Fruit fly (Drosophila melanogaster) whole organism, embryonic: ENCODE measurements around the gene dah.

ENCODE experiments used
- Asciz ChIP-seq: fragments of 200-800 bp; sonication (Bioruptor generic); optimal IDR thresholded peaks from 2 replicates; lab custom pipeline; 2017; ENCODE audit warnings: missing biosample characterization, mild to moderate bottlenecking, missing genetic modification characterization, missing genetic modification reagents
- CG10959 ChIP-seq: fragments of 200-800 bp; sonication (Bioruptor generic); IDR thresholded peaks from 2 replicates; pipeline ENCODE4 v1.3.6; 2022; ENCODE audit warnings: missing biosample characterization, missing genetic modification characterization
- CG11695 ChIP-seq: fragments of 200-800 bp; sonication (Bioruptor generic); IDR thresholded peaks from 3 replicates; pipeline ENCODE4 v1.3.6; 2022; ENCODE audit warnings: missing biosample characterization, missing genetic modification characterization
- CG12104 ChIP-seq: fragments of 200-800 bp; sonication (Bioruptor generic); optimal IDR thresholded peaks from 3 replicates; lab custom pipeline; 2016; ENCODE audit warnings: missing biosample characterization, missing genetic modification characterization
- CG13775 ChIP-seq: fragments of 200-800 bp; sonication (Bioruptor generic); optimal IDR thresholded peaks from 3 replicates; lab custom pipeline; 2017; ENCODE audit warnings: missing biosample characterization, mild to moderate bottlenecking, missing genetic modification characterization
- CG15696 ChIP-seq: fragments of 200-800 bp; sonication (Bioruptor generic); optimal IDR thresholded peaks from 2 replicates; lab custom pipeline; 2019; ENCODE audit warnings: missing biosample characterization, mild to moderate bottlenecking, missing genetic modification characterization, moderate library complexity
- CG17359 ChIP-seq: fragments of 200-800 bp; sonication (Bioruptor generic); optimal IDR thresholded peaks from 3 replicates; lab custom pipeline; 2018; ENCODE audit warnings: missing biosample characterization, mild to moderate bottlenecking, missing genetic modification characterization, moderate library complexity
- CG2116 ChIP-seq: fragments of 200-800 bp; sonication (Bioruptor generic); optimal IDR thresholded peaks from 3 replicates; lab custom pipeline; 2018; ENCODE audit warnings: missing biosample characterization, mild to moderate bottlenecking, missing genetic modification characterization
- CG2875 ChIP-seq: fragments of 200-800 bp; sonication (Bioruptor generic); optimal IDR thresholded peaks from 2 replicates; lab custom pipeline; 2017; ENCODE audit warnings: missing biosample characterization, mild to moderate bottlenecking, missing genetic modification characterization, missing genetic modification reagents
- CG30431 ChIP-seq: fragments of 200-800 bp; sonication (Bioruptor generic); optimal IDR thresholded peaks from 2 replicates; lab custom pipeline; 2017; ENCODE audit warnings: missing biosample characterization, missing genetic modification characterization
- CG31441 ChIP-seq: fragments of 200-800 bp; sonication (Bioruptor generic); IDR thresholded peaks from 2 replicates; pipeline ENCODE4 v1.3.6; 2022; ENCODE audit warnings: missing biosample characterization, missing genetic modification characterization
- CG33213 ChIP-seq: fragments of 200-800 bp; sonication (Bioruptor generic); optimal IDR thresholded peaks from 3 replicates; lab custom pipeline; 2016; ENCODE audit warnings: missing biosample characterization, missing genetic modification characterization
- CG4328 ChIP-seq: fragments of 200-800 bp; sonication (Bioruptor generic); optimal IDR thresholded peaks from 3 replicates; lab custom pipeline; 2017; ENCODE audit warnings: missing biosample characterization, missing genetic modification reagents, missing genetic modification characterization
- CG43689 ChIP-seq: fragments of 200-800 bp; sonication (Bioruptor generic); IDR thresholded peaks from 2 replicates; pipeline ENCODE4 v1.3.6; 2022; ENCODE audit warnings: missing biosample characterization, missing genetic modification characterization
- CG4404 ChIP-seq: fragments of 200-800 bp; sonication (Bioruptor generic); IDR thresholded peaks from 2 replicates; pipeline ENCODE4 v1.3.6; 2022; ENCODE audit warnings: missing biosample characterization, missing genetic modification characterization
- CG4707 ChIP-seq: fragments of 200-800 bp; sonication (Bioruptor generic); optimal IDR thresholded peaks from 2 replicates; lab custom pipeline; 2018; ENCODE audit warnings: missing biosample characterization, mild to moderate bottlenecking, missing genetic modification characterization, moderate library complexity
- CG7357 ChIP-seq: fragments of 200-800 bp; sonication (Bioruptor generic); IDR thresholded peaks from 3 replicates; pipeline ENCODE4 v1.3.6; 2022; ENCODE audit warnings: missing biosample characterization, missing genetic modification characterization
- CG7745 ChIP-seq: fragments of 200-800 bp; sonication (Bioruptor generic); optimal IDR thresholded peaks from 2 replicates; lab custom pipeline; 2018; ENCODE audit warnings: missing biosample characterization, mild to moderate bottlenecking, missing genetic modification characterization, moderate library complexity
- CG7839 ChIP-seq: fragments of 200-800 bp; sonication (Bioruptor generic); optimal IDR thresholded peaks from 3 replicates; lab custom pipeline; 2018; ENCODE audit warnings: missing biosample characterization, mild to moderate bottlenecking, missing genetic modification characterization, moderate library complexity
- CG7963 ChIP-seq: fragments of 200-800 bp; sonication (Bioruptor generic); IDR thresholded peaks from 3 replicates; pipeline ENCODE4 v1.3.6; 2022; ENCODE audit warnings: missing biosample characterization, missing genetic modification characterization; ENCODE audit not compliant: partially characterized antibody
- CG8478 ChIP-seq: fragments of >200 bp; optimal IDR thresholded peaks from 2 replicates; lab custom pipeline; 2018
- Dad ChIP-seq: fragments of 200-800 bp; sonication (Bioruptor generic); optimal IDR thresholded peaks from 3 replicates; lab custom pipeline; 2016; ENCODE audit warnings: missing biosample characterization, missing genetic modification characterization
- Doc2 ChIP-seq: fragments of 200-800 bp; sonication (Bioruptor generic); IDR thresholded peaks from 2 replicates; pipeline ENCODE4 v1.3.6; 2022; ENCODE audit warnings: missing biosample characterization, missing genetic modification characterization
- Doc3 ChIP-seq: fragments of 200-800 bp; sonication (Bioruptor generic); IDR thresholded peaks from 3 replicates; pipeline ENCODE4 v1.3.6; 2022; ENCODE audit warnings: missing biosample characterization, missing genetic modification characterization; ENCODE audit not compliant: partially characterized antibody
- E2f1 ChIP-seq: fragments of 200-800 bp; sonication (Bioruptor generic); IDR thresholded peaks from 2 replicates; pipeline ENCODE4 v1.3.6; 2022; ENCODE audit warnings: missing biosample characterization, missing genetic modification characterization
- HmgD ChIP-seq: fragments of 200-800 bp; sonication (Bioruptor generic); optimal IDR thresholded peaks from 3 replicates; lab custom pipeline; 2016; ENCODE audit warnings: missing biosample characterization, missing genetic modification characterization
- MESR4 ChIP-seq: fragments of 200-800 bp; sonication (Bioruptor generic); optimal IDR thresholded peaks from 2 replicates; lab custom pipeline; 2018; ENCODE audit warnings: missing biosample characterization, mild to moderate bottlenecking, missing genetic modification characterization, moderate library complexity
- MTF-1 ChIP-seq: fragments of 200-800 bp; sonication (Bioruptor generic); optimal IDR thresholded peaks from 2 replicates; lab custom pipeline; 2018; ENCODE audit warnings: missing biosample characterization, mild to moderate bottlenecking, missing genetic modification characterization, borderline replicate concordance
- Mad ChIP-seq: fragments of 200-800 bp; sonication (Bioruptor generic); optimal IDR thresholded peaks from 2 replicates; lab custom pipeline; 2016; ENCODE audit warnings: missing biosample characterization, missing genetic modification characterization
- Mrtf ChIP-seq: fragments of 200-800 bp; sonication (Bioruptor generic); IDR thresholded peaks from 3 replicates; pipeline ENCODE4 v1.3.6; 2022; ENCODE audit warnings: missing biosample characterization, missing genetic modification characterization
- Optix ChIP-seq: fragments of 200-800 bp; sonication (Bioruptor generic); IDR thresholded peaks from 3 replicates; pipeline ENCODE4 v1.3.6; 2022; ENCODE audit warnings: missing biosample characterization, missing genetic modification characterization
- Poxn ChIP-seq: fragments of 200-800 bp; sonication (Bioruptor generic); IDR thresholded peaks from 2 replicates; pipeline ENCODE4 v1.3.6; 2022; ENCODE audit warnings: missing biosample characterization, missing genetic modification characterization
- Rfx ChIP-seq: fragments of 200-800 bp; sonication (Bioruptor generic); IDR thresholded peaks from 2 replicates; pipeline ENCODE4 v1.3.6; 2022; ENCODE audit warnings: missing biosample characterization, missing genetic modification characterization
- Sox100B ChIP-seq: fragments of 200-800 bp; sonication (Bioruptor generic); optimal IDR thresholded peaks from 3 replicates; lab custom pipeline; 2018; ENCODE audit warnings: missing biosample characterization, mild to moderate bottlenecking, missing genetic modification characterization
- Sox102F ChIP-seq: fragments of 200-800 bp; sonication (Bioruptor generic); optimal IDR thresholded peaks from 2 replicates; lab custom pipeline; 2018; ENCODE audit warnings: missing biosample characterization, mild to moderate bottlenecking, missing genetic modification characterization, moderate library complexity
- dan ChIP-seq: fragments of 200-800 bp; sonication (Bioruptor generic); IDR thresholded peaks from 2 replicates; pipeline ENCODE4 v1.3.6; 2022; ENCODE audit warnings: missing biosample characterization, missing genetic modification characterization
- dimm ChIP-seq: fragments of 200-800 bp; sonication (Bioruptor generic); IDR thresholded peaks from 2 replicates; pipeline ENCODE4 v1.3.6; 2022; ENCODE audit warnings: missing biosample characterization, missing genetic modification characterization
- en ChIP-seq: fragments of 200-800 bp; sonication (Bioruptor generic); optimal IDR thresholded peaks from 2 replicates; lab custom pipeline; 2016; ENCODE audit warnings: missing biosample characterization, missing genetic modification characterization
- ewg ChIP-seq: fragments of 200-800 bp; sonication (Bioruptor generic); optimal IDR thresholded peaks from 3 replicates; lab custom pipeline; 2017; ENCODE audit warnings: mild to moderate bottlenecking, missing biosample characterization, missing genetic modification reagents, missing genetic modification characterization
- fd3F ChIP-seq: fragments of 200-800 bp; sonication (Bioruptor generic); optimal IDR thresholded peaks from 2 replicates; lab custom pipeline; 2018; ENCODE audit warnings: missing biosample characterization, mild to moderate bottlenecking, missing genetic modification characterization, moderate library complexity
- h ChIP-seq: fragments of >200 bp; optimal IDR thresholded peaks from 2 replicates; lab custom pipeline; 2017
- hbn ChIP-seq: fragments of 200-800 bp; sonication (Bioruptor generic); IDR thresholded peaks from 2 replicates; pipeline ENCODE4 v1.3.6; 2022; ENCODE audit warnings: missing biosample characterization, missing genetic modification characterization; ENCODE audit not compliant: partially characterized antibody
- nmo ChIP-seq: fragments of 200-800 bp; sonication (Bioruptor generic); optimal IDR thresholded peaks from 2 replicates; lab custom pipeline; 2018; ENCODE audit warnings: missing biosample characterization, mild to moderate bottlenecking, missing genetic modification characterization, moderate library complexity
- otp ChIP-seq: fragments of 200-800 bp; sonication (Bioruptor generic); IDR thresholded peaks from 3 replicates; pipeline ENCODE4, ENCODE4 v1.3.6; 2022; ENCODE audit warnings: missing biosample characterization, missing genetic modification characterization
- sc ChIP-seq, 3 experiments: fragments of >200 bp in 2 of 3; fragments of 200-800 bp in 1 of 3; sonication (Bioruptor generic) in 1 of 3; optimal IDR thresholded peaks; 2 replicates in 2 of 3; 3 replicates in 1 of 3; lab custom pipeline; 2017; ENCODE audit warnings: mild to moderate bottlenecking in 1 of 3, missing biosample characterization in 1 of 3, missing genetic modification characterization in 1 of 3, missing genetic modification reagents in 1 of 3
- sim ChIP-seq: fragments of 200-800 bp; sonication (Bioruptor generic); IDR thresholded peaks from 2 replicates; pipeline ENCODE4 v1.3.6; 2022; ENCODE audit warnings: missing biosample characterization, missing genetic modification characterization
- stwl ChIP-seq: fragments of 200-800 bp; sonication (Bioruptor generic); optimal IDR thresholded peaks from 3 replicates; lab custom pipeline; 2018; ENCODE audit warnings: missing biosample characterization, mild to moderate bottlenecking, missing genetic modification characterization, moderate library complexity
- toy ChIP-seq: fragments of 200-800 bp; sonication (Bioruptor generic); IDR thresholded peaks from 2 replicates; pipeline ENCODE4 v1.3.6; 2022; ENCODE audit warnings: missing biosample characterization, missing genetic modification characterization
- tup ChIP-seq: fragments of 200-800 bp; sonication (Bioruptor generic); optimal IDR thresholded peaks from 2 replicates; lab custom pipeline; 2016; ENCODE audit warnings: missing biosample characterization, mild to moderate bottlenecking, missing genetic modification characterization, moderate library complexity
- zf30C ChIP-seq: fragments of 200-800 bp; sonication (Bioruptor generic); optimal IDR thresholded peaks from 3 replicates; lab custom pipeline; 2018; ENCODE audit warnings: missing biosample characterization, mild to moderate bottlenecking, missing genetic modification characterization

The dah gene

dm6 chrX:15323302-15323880, 4.8 kb upstream of the dah start (continued):
- TF ChIP-seq Asciz (GFP tag; lab: Kevin White, UChicago) = peak; percentile 9
- TF ChIP-seq zf30C = no peak
- TF ChIP-seq CG17359 (tag; lab: Kevin White, UChicago) = peak; percentile 78
- peak; percentile 81 for TF ChIP-seq CG4707
- TF ChIP-seq CG30431 (GFP tag; lab: Kevin White, UChicago) = peak; percentile 62
- TF ChIP-seq MESR4 = peak; percentile 91
- no peak for TF ChIP-seq hbn (GFP tag; lab: Robert Waterston, UW)
- TF ChIP-seq CG11695 (GFP tag; lab: Robert Waterston, UW) = peak; percentile 48; the same call in 1 of the 3 replicates
- TF ChIP-seq Poxn = peak; percentile 68
- TF ChIP-seq Sox102F (GFP tag; lab: Kevin White, UChicago) = peak; percentile 72
- peak; percentile 70 for TF ChIP-seq Mad (GFP tag; lab: Kevin White, UChicago)
- peak; percentile 79 for TF ChIP-seq CG33213
- TF ChIP-seq Doc3 (GFP tag; lab: Robert Waterston, UW) = no peak
- peak; percentile 63 for TF ChIP-seq nmo (GFP tag; lab: Kevin White, UChicago)
- peak; percentile 76 for TF ChIP-seq Doc2 (GFP tag; lab: Robert Waterston, UW)
- no peak for TF ChIP-seq h (lab: Kevin White, UChicago)
- peak; percentile 77 for TF ChIP-seq CG7839 (tag; lab: Kevin White, UChicago)
- no peak for TF ChIP-seq CG8478 (lab: Kevin White, UChicago)
- TF ChIP-seq Optix (GFP tag; lab: Robert Waterston, UW) = peak; percentile 89
- peak; percentile 57; the same call in 1 of the 2 replicates for TF ChIP-seq CG31441
- peak; percentile 66 for TF ChIP-seq sim (GFP tag; lab: Robert Waterston, UW)
- TF ChIP-seq CG7357 (GFP tag; lab: Robert Waterston, UW) = peak; percentile 66
- TF ChIP-seq HmgD = peak; percentile 89
- TF ChIP-seq Sox100B (GFP tag; lab: Kevin White, UChicago) = peak; percentile 29
- TF ChIP-seq CG4328 (GFP tag; lab: Kevin White, UChicago) = peak; percentile 84
- peak; percentile 92 for TF ChIP-seq Mrtf (GFP tag; lab: Robert Waterston, UW)
- peak; percentile 64 for TF ChIP-seq CG13775
- TF ChIP-seq tup (GFP tag; lab: Kevin White, UChicago) = peak; percentile 67
- peak; percentile 59 for TF ChIP-seq en (GFP tag; lab: Kevin White, UChicago)
- TF ChIP-seq MTF-1 (GFP tag; lab: Kevin White, UChicago) = peak; percentile 87
- peak; percentile 84 for TF ChIP-seq Dad (GFP tag; lab: Kevin White, UChicago)
- TF ChIP-seq dan (GFP tag; lab: Robert Waterston, UW) = no peak
- TF ChIP-seq CG2116 = peak; percentile 91
- TF ChIP-seq stwl = peak; percentile 34
- peak; percentile 47 for TF ChIP-seq fd3F (GFP tag; lab: Kevin White, UChicago)
- no peak for TF ChIP-seq toy
- peak; percentile 94 for TF ChIP-seq ewg (GFP tag; lab: Kevin White, UChicago)
- TF ChIP-seq CG2875 = peak; percentile 65
- TF ChIP-seq CG43689 (GFP tag; lab: Robert Waterston, UW) = peak; percentile 84
- peak; percentile 75 for TF ChIP-seq CG10959 (GFP tag; lab: Robert Waterston, UW)
- peak; percentile 88 for TF ChIP-seq otp (GFP tag; lab: Robert Waterston, UW)
- peak; percentile 37 for TF ChIP-seq CG15696 (tag; lab: Kevin White, UChicago)
- TF ChIP-seq CG12104 = peak; percentile 26
- peak; percentile 64 for TF ChIP-seq CG4404 (GFP tag; lab: Robert Waterston, UW)
- peak; percentile 85 for TF ChIP-seq E2f1 (GFP tag; lab: Robert Waterston, UW)
- 0 out of 3 replicates have a peak, but pooled peaks have one; percentile 24 for TF ChIP-seq CG7963
- TF ChIP-seq dimm (GFP tag; lab: Robert Waterston, UW) = peak; percentile 74
- TF ChIP-seq CG7745 (tag; lab: Kevin White, UChicago) = no peak
- TF ChIP-seq sc (optimal IDR thresholded peaks at IDR 0.05; lab: Kevin White, UChicago) = no peak
- TF ChIP-seq sc (GFP tag; optimal IDR thresholded peaks at IDR 0.05; lab: Kevin White, UChicago) = peak; percentile 32
- peak; percentile 97 for TF ChIP-seq Rfx
